Worm (Caenorhabditis elegans): ENCODE data around the gene fbxb-51.

ce11 chrII:1504266-1504665 is 46.2 kb upstream of the fbxb-51 start, which contains the start of gene fdgt-1:
- TF ChIP-seq aptf-2 (GFP tag; conservative IDR thresholded peaks at IDR 0.05): no peak
- no peak for TF ChIP-seq nfyb-1 (GFP tag; IDR thresholded peaks at IDR 0.05)
- TF ChIP-seq hlh-26 (GFP tag; conservative IDR thresholded peaks at IDR 0.05): no peak
- no peak for TF ChIP-seq snpc-1.3 (tag; optimal IDR thresholded peaks at IDR 0.05; ENCODE audit: insufficient read depth)
- TF ChIP-seq sptf-2 (GFP tag; optimal IDR thresholded peaks at IDR 0.05): no peak
- no peak for TF ChIP-seq nfya-2 (GFP tag; IDR thresholded peaks at IDR 0.05)
- no peak for TF ChIP-seq ceh-40 (GFP tag; IDR thresholded peaks at IDR 0.05)
- no peak for TF ChIP-seq ama-1 (optimal IDR thresholded peaks at IDR 0.05)
- no peak for TF ChIP-seq ama-1 (GFP tag; optimal IDR thresholded peaks at IDR 0.05)
